Fruit fly (Drosophila melanogaster) whole organism, embryonic: ENCODE results near the gene eIF2gamma.

Experiments
- CG10431 ChIP-seq: fragments of 200-800 bp; sonication (Bioruptor generic); optimal IDR thresholded peaks from 3 replicates; lab custom pipeline; 2018; ENCODE audit warnings: missing biosample characterization, mild to moderate bottlenecking, missing genetic modification characterization
- CG11398 ChIP-seq: fragments of 200-800 bp; sonication (Bioruptor generic); optimal IDR thresholded peaks from 2 replicates; lab custom pipeline; 2016; ENCODE audit warnings: missing biosample characterization, missing genetic modification characterization
- CG11723 ChIP-seq: fragments of 200-800 bp; sonication (Bioruptor generic); optimal IDR thresholded peaks from 2 replicates; lab custom pipeline; 2017; ENCODE audit warnings: missing biosample characterization, mild to moderate bottlenecking, missing genetic modification characterization
- CG12299 ChIP-seq: fragments of 200-800 bp; sonication (Bioruptor generic); optimal IDR thresholded peaks from 2 replicates; lab custom pipeline; 2018; ENCODE audit warnings: missing biosample characterization, mild to moderate bottlenecking, missing genetic modification characterization
- CG12659 ChIP-seq: fragments of 200-800 bp; sonication (Bioruptor generic); optimal IDR thresholded peaks from 3 replicates; lab custom pipeline; 2017; ENCODE audit warnings: mild to moderate bottlenecking, missing biosample characterization, missing genetic modification reagents, missing genetic modification characterization
- CG15696 ChIP-seq: fragments of 200-800 bp; sonication (Bioruptor generic); optimal IDR thresholded peaks from 2 replicates; lab custom pipeline; 2019; ENCODE audit warnings: missing biosample characterization, mild to moderate bottlenecking, missing genetic modification characterization, moderate library complexity
- CG16813 ChIP-seq: fragments of 200-800 bp; sonication (Bioruptor generic); IDR thresholded peaks from 3 replicates; pipeline ENCODE4 v1.3.6; 2022; ENCODE audit warnings: missing biosample characterization, missing genetic modification characterization; ENCODE audit not compliant: partially characterized antibody
- CG16815 ChIP-seq: fragments of 200-800 bp; sonication (Bioruptor generic); optimal IDR thresholded peaks from 3 replicates; lab custom pipeline; 2017; ENCODE audit warnings: missing biosample characterization, mild to moderate bottlenecking, missing genetic modification characterization
- CG17385 ChIP-seq: fragments of 200-800 bp; sonication (Bioruptor generic); optimal IDR thresholded peaks from 3 replicates; lab custom pipeline; 2018; ENCODE audit warnings: missing biosample characterization, mild to moderate bottlenecking, missing genetic modification characterization
- CG18011 ChIP-seq: fragments of 200-800 bp; sonication (Bioruptor generic); optimal IDR thresholded peaks from 2 replicates; lab custom pipeline; 2017; ENCODE audit warnings: missing biosample characterization, missing genetic modification characterization, mild to moderate bottlenecking, moderate library complexity, missing genotype
- CG2199 ChIP-seq: fragments of 200-800 bp; sonication (Bioruptor generic); IDR thresholded peaks from 3 replicates; pipeline ENCODE4 v1.3.6; 2022; ENCODE audit warnings: missing biosample characterization, missing genetic modification characterization
- CG32767 ChIP-seq: fragments of 200-800 bp; sonication (Bioruptor generic); IDR thresholded peaks from 2 replicates; pipeline ENCODE4 v1.3.6; 2022; ENCODE audit warnings: missing biosample characterization, missing genetic modification characterization
- CG32772 ChIP-seq: fragments of 200-800 bp; sonication (Bioruptor generic); IDR thresholded peaks from 2 replicates; pipeline ENCODE4 v1.3.6; 2022; ENCODE audit warnings: missing biosample characterization, missing genetic modification characterization
- CG43689 ChIP-seq: fragments of 200-800 bp; sonication (Bioruptor generic); IDR thresholded peaks from 2 replicates; pipeline ENCODE4 v1.3.6; 2022; ENCODE audit warnings: missing biosample characterization, missing genetic modification characterization
- CG4820 ChIP-seq: fragments of 200-800 bp; sonication (Bioruptor generic); optimal IDR thresholded peaks from 3 replicates; lab custom pipeline; 2016; ENCODE audit warnings: missing biosample characterization, missing genetic modification characterization
- CG6175 ChIP-seq: fragments of 200-800 bp; sonication (Bioruptor generic); IDR thresholded peaks from 3 replicates; pipeline ENCODE4 v1.3.6; 2022; ENCODE audit warnings: missing biosample characterization, missing genetic modification characterization
- CG7928 ChIP-seq: fragments of 200-800 bp; sonication (Bioruptor generic); optimal IDR thresholded peaks from 2 replicates; lab custom pipeline; 2017; ENCODE audit warnings: missing biosample characterization, mild to moderate bottlenecking, missing genetic modification characterization
- CG8281 ChIP-seq: fragments of 200-800 bp; sonication (Bioruptor generic); optimal IDR thresholded peaks from 2 replicates; lab custom pipeline; 2018; ENCODE audit warnings: missing biosample characterization, mild to moderate bottlenecking, missing genetic modification characterization, moderate library complexity
- CG8944 ChIP-seq: fragments of 200-800 bp; sonication (Bioruptor generic); optimal IDR thresholded peaks from 3 replicates; lab custom pipeline; 2016; ENCODE audit warnings: missing biosample characterization, missing genetic modification characterization
- CG9797 ChIP-seq: fragments of 200-800 bp; sonication (Bioruptor generic); optimal IDR thresholded peaks from 3 replicates; lab custom pipeline; 2018; ENCODE audit warnings: missing biosample characterization, mild to moderate bottlenecking, missing genetic modification characterization
- D19B ChIP-seq: fragments of 200-800 bp; sonication (Bioruptor generic); optimal IDR thresholded peaks from 2 replicates; lab custom pipeline; 2017; ENCODE audit warnings: missing biosample characterization, mild to moderate bottlenecking, missing genetic modification characterization
- Dad ChIP-seq: fragments of 200-800 bp; sonication (Bioruptor generic); optimal IDR thresholded peaks from 3 replicates; lab custom pipeline; 2016; ENCODE audit warnings: missing biosample characterization, missing genetic modification characterization
- Dfd ChIP-seq, 2 experiments: fragments of >200 bp; optimal IDR thresholded peaks; 2 replicates each; lab custom pipeline; 2017; ENCODE audit warnings: missing biosample characterization in 2 of 2, missing genetic modification characterization in 2 of 2
- E2f1 ChIP-seq: fragments of 200-800 bp; sonication (Bioruptor generic); IDR thresholded peaks from 2 replicates; pipeline ENCODE4 v1.3.6; 2022; ENCODE audit warnings: missing biosample characterization, missing genetic modification characterization
- ERR ChIP-seq: fragments of 200-800 bp; sonication (Bioruptor generic); optimal IDR thresholded peaks from 2 replicates; lab custom pipeline; 2016; ENCODE audit warnings: missing biosample characterization, missing genetic modification characterization
- Lhr ChIP-seq: fragments of 200-800 bp; sonication (Bioruptor generic); optimal IDR thresholded peaks from 3 replicates; lab custom pipeline; 2017; ENCODE audit warnings: mild to moderate bottlenecking, missing biosample characterization, missing genetic modification reagents, missing genetic modification characterization
- Lim3 ChIP-seq: fragments of 200-800 bp; sonication (Bioruptor generic); IDR thresholded peaks from 2 replicates; pipeline ENCODE4 v1.3.6; 2022; ENCODE audit warnings: missing biosample characterization, missing genetic modification characterization
- Mad ChIP-seq: fragments of 200-800 bp; sonication (Bioruptor generic); optimal IDR thresholded peaks from 2 replicates; lab custom pipeline; 2016; ENCODE audit warnings: missing biosample characterization, missing genetic modification characterization
- Mes4 ChIP-seq: fragments of 200-800 bp; sonication (Bioruptor generic); optimal IDR thresholded peaks from 2 replicates; lab custom pipeline; 2016; ENCODE audit warnings: missing biosample characterization, missing genetic modification characterization
- NC2β ChIP-seq: fragments of 200-800 bp; sonication (Bioruptor generic); optimal IDR thresholded peaks from 2 replicates; lab custom pipeline; 2016; ENCODE audit warnings: missing biosample characterization, missing genetic modification characterization
- Oaz ChIP-seq: fragments of 200-800 bp; sonication (Bioruptor generic); IDR thresholded peaks from 2 replicates; pipeline ENCODE4 v1.3.6; 2022; ENCODE audit warnings: missing biosample characterization, missing genetic modification characterization
- Rfx ChIP-seq: fragments of 200-800 bp; sonication (Bioruptor generic); IDR thresholded peaks from 2 replicates; pipeline ENCODE4 v1.3.6; 2022; ENCODE audit warnings: missing biosample characterization, missing genetic modification characterization
- Spps ChIP-seq: fragments of 200-800 bp; sonication (Bioruptor generic); optimal IDR thresholded peaks from 2 replicates; lab custom pipeline; 2018; ENCODE audit warnings: missing biosample characterization, mild to moderate bottlenecking, missing genetic modification characterization
- Tbp ChIP-seq: fragments of >200 bp; optimal IDR thresholded peaks from 2 replicates; lab custom pipeline; 2018; ENCODE audit warnings: missing biosample characterization, missing genetic modification characterization
- cas ChIP-seq: fragments of 200-800 bp; sonication (Bioruptor generic); IDR thresholded peaks from 2 replicates; pipeline ENCODE4 v1.3.6; 2022; ENCODE audit warnings: missing biosample characterization, missing genetic modification characterization
- cato ChIP-seq: fragments of 200-800 bp; sonication (Bioruptor generic); optimal IDR thresholded peaks from 2 replicates; lab custom pipeline; 2016; ENCODE audit warnings: missing biosample characterization, missing genetic modification characterization, borderline replicate concordance
- chinmo ChIP-seq: fragments of 200-800 bp; sonication (Bioruptor generic); IDR thresholded peaks from 4 replicates; pipeline ENCODE4 v1.3.6; 2022; ENCODE audit warnings: missing biosample characterization, missing genetic modification characterization; ENCODE audit not compliant: partially characterized antibody
- danr ChIP-seq: fragments of 200-800 bp; sonication (Bioruptor generic); IDR thresholded peaks from 2 replicates; pipeline ENCODE4 v1.3.6; 2022; ENCODE audit warnings: missing biosample characterization, missing genetic modification characterization
- en ChIP-seq: fragments of 200-800 bp; sonication (Bioruptor generic); optimal IDR thresholded peaks from 2 replicates; lab custom pipeline; 2016; ENCODE audit warnings: missing biosample characterization, missing genetic modification characterization
- gcm ChIP-seq: fragments of 200-800 bp; sonication (Bioruptor generic); optimal IDR thresholded peaks from 2 replicates; lab custom pipeline; 2019; ENCODE audit warnings: missing biosample characterization, mild to moderate bottlenecking, missing genetic modification characterization, moderate library complexity
- hb ChIP-seq: fragments of 200-800 bp; sonication (Bioruptor generic); IDR thresholded peaks from 3 replicates; pipeline ENCODE4 v1.3.6; 2022; ENCODE audit warnings: missing biosample characterization, missing genetic modification characterization; ENCODE audit not compliant: partially characterized antibody
- ind ChIP-seq: fragments of 200-800 bp; sonication (Bioruptor generic); optimal IDR thresholded peaks from 3 replicates; lab custom pipeline; 2016; ENCODE audit warnings: missing biosample characterization, missing genetic modification characterization
- knrl ChIP-seq: fragments of 200-800 bp; sonication (Bioruptor generic); IDR thresholded peaks from 3 replicates; pipeline ENCODE4 v1.3.6; 2022; ENCODE audit warnings: missing biosample characterization, missing genetic modification characterization; ENCODE audit not compliant: partially characterized antibody
- mirr ChIP-seq: fragments of 200-800 bp; sonication (Bioruptor generic); optimal IDR thresholded peaks from 3 replicates; lab custom pipeline; 2018; ENCODE audit warnings: missing biosample characterization, mild to moderate bottlenecking, missing genetic modification characterization
- nerfin-2 ChIP-seq: fragments of 200-800 bp; sonication (Bioruptor generic); IDR thresholded peaks from 2 replicates; pipeline ENCODE4 v1.3.6; 2022; ENCODE audit warnings: missing biosample characterization, missing genetic modification characterization; ENCODE audit not compliant: partially characterized antibody
- sens ChIP-seq: fragments of 200-800 bp; sonication (Bioruptor generic); peaks from one replicate; lab custom pipeline; 2016; ENCODE audit warnings: missing biosample characterization, missing genetic modification characterization
- tin ChIP-seq: fragments of 200-800 bp; sonication (Bioruptor generic); optimal IDR thresholded peaks from 3 replicates; lab custom pipeline; 2016; ENCODE audit warnings: missing biosample characterization, missing genetic modification characterization
- wek ChIP-seq: fragments of 200-800 bp; sonication (Bioruptor generic); optimal IDR thresholded peaks from 3 replicates; lab custom pipeline; 2018; ENCODE audit warnings: missing biosample characterization, mild to moderate bottlenecking, missing genetic modification characterization, moderate library complexity
- zfh1 ChIP-seq: fragments of 200-800 bp; sonication (Bioruptor generic); IDR thresholded peaks from 3 replicates; pipeline ENCODE4 v1.3.6; 2022; ENCODE audit warnings: missing biosample characterization, missing genetic modification characterization

eIF2gamma gene

dm6 chr3R:15208712-15209499 lies 54.4 kb downstream of the eIF2gamma start, which contains the start of the genes Spn88Eb and Mau2 (continued):
- TF ChIP-seq Rfx (peak; percentile 92), NC2β (GFP tag; lab: Kevin White, UChicago) (peak; percentile 44), CG43689 (GFP tag; lab: Robert Waterston, UW) (no peak), CG11723 (GFP tag; lab: Kevin White, UChicago) (no peak), CG32772 (GFP tag; lab: Robert Waterston, UW) (peak; percentile 57; the same call in 1 of the 2 replicates), CG17385 (peak; percentile 55), CG8944 (GFP tag; lab: Kevin White, UChicago) (peak; percentile 60), chinmo (GFP tag; lab: Robert Waterston, UW) (0 out of 4 replicates have a peak, but pooled peaks have one; percentile 52), Spps (tag; lab: Kevin White, UChicago) (no peak), CG18011 (GFP tag; lab: Kevin White, UChicago) (peak; percentile 23), cato (GFP tag; lab: Kevin White, UChicago) (peak; percentile 24), hb (GFP tag; lab: Robert Waterston, UW) (no peak), nerfin-2 (GFP tag; lab: Robert Waterston, UW) (no peak), mirr (peak; percentile 51), CG2199 (GFP tag; lab: Robert Waterston, UW) (0 out of 3 replicates have a peak, but pooled peaks have one; percentile 40), CG4820 (GFP tag; lab: Kevin White, UChicago) (peak; percentile 48), CG11398 (no peak), knrl (peak; percentile 82), CG12299 (tag; lab: Kevin White, UChicago) (no peak), Tbp (no peak), CG9797 (no peak), CG32767 (GFP tag; lab: Robert Waterston, UW) (0 out of 2 replicates have a peak, but pooled peaks have one; percentile 52), Lhr (peak; percentile 34), gcm (no peak), zfh1 (peak; percentile 76), en (GFP tag; lab: Kevin White, UChicago) (no peak), D19B (no peak), cas (GFP tag; lab: Robert Waterston, UW) (peak; percentile 47; the same call in 1 of the 2 replicates), Oaz (peak; percentile 35; the same call in 1 of the 2 replicates), wek (GFP tag; lab: Kevin White, UChicago) (no peak), Mes4 (peak; percentile 14), E2f1 (GFP tag; lab: Robert Waterston, UW) (peak; percentile 72), ERR (GFP tag; lab: Kevin White, UChicago) (no peak), danr (GFP tag; lab: Robert Waterston, UW) (no peak), Dfd (GFP tag; optimal IDR thresholded peaks at IDR 0.05; lab: Kevin White, UChicago) (no peak), Lim3 (no peak), CG16815 (GFP tag; lab: Kevin White, UChicago) (peak; percentile 42), CG15696 (peak; percentile 48), CG16813 (peak; percentile 69), Dad (GFP tag; lab: Kevin White, UChicago) (peak; percentile 69), tin (GFP tag; lab: Kevin White, UChicago) (peak; percentile 69), sens (GFP tag; lab: Kevin White, UChicago) (peak; percentile 89), Mad (GFP tag; lab: Kevin White, UChicago) (peak; percentile 48), CG6175 (peak; percentile 53; the same call in 1 of the 3 replicates), ind (peak; percentile 77), CG12659 (GFP tag; lab: Kevin White, UChicago) (peak; percentile 75), CG7928 (GFP tag; lab: Kevin White, UChicago) (peak; percentile 17), CG8281 (tag; lab: Kevin White, UChicago) (no peak), CG10431 (GFP tag; lab: Kevin White, UChicago) (no peak)
